Fruit fly (Drosophila melanogaster): Measurements from ENCODE around the gene yrt.

The yrt gene

DNA sequence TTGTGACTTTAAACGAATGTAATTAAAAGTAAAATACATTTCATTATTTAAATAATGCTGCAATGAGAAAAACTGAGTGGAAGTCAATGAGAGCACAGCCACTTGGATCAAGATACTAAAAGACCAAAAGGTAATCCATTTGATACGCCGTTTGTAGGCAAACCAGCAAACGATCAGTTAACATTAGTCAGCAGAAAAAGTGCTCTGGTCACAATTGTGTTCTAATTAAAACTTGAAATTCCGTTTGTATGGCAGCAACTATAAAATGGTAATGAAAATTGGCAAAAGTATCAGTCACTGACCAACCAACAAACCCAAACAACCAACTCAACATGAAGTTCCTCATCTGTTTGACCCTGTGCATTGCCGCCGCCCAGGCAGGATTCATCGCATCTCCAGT, 37.2 kb downstream of the yrt start, which contains the start of gene CG14377:
TSS of gene CG14377 (plus strand) at position 301 of the 400 bp plus-strand sequence.
- TF ChIP-seq CG12768 (GFP tag; optimal IDR thresholded peaks at IDR 0.05) (no peak), CG7101 (tag; optimal IDR thresholded peaks at IDR 0.05) (no peak), CG7045 (GFP tag; optimal IDR thresholded peaks at IDR 0.05) (no peak), tj (GFP tag; optimal IDR thresholded peaks at IDR 0.05) (no peak), Crg-1 (GFP tag; optimal IDR thresholded peaks at IDR 0.05) (no peak), CG5204 (GFP tag; optimal IDR thresholded peaks at IDR 0.05) (no peak), Hr96 (GFP tag; optimal IDR thresholded peaks at IDR 0.05) (no peak), CG14711 (tag; optimal IDR thresholded peaks at IDR 0.05) (no peak), cnc (optimal IDR thresholded peaks at IDR 0.05) (no peak), pad (GFP tag; optimal IDR thresholded peaks at IDR 0.05) (no peak), CG1620 (GFP tag; optimal IDR thresholded peaks at IDR 0.05) (no peak), toe (GFP tag; optimal IDR thresholded peaks at IDR 0.05) (no peak)

DNA sequence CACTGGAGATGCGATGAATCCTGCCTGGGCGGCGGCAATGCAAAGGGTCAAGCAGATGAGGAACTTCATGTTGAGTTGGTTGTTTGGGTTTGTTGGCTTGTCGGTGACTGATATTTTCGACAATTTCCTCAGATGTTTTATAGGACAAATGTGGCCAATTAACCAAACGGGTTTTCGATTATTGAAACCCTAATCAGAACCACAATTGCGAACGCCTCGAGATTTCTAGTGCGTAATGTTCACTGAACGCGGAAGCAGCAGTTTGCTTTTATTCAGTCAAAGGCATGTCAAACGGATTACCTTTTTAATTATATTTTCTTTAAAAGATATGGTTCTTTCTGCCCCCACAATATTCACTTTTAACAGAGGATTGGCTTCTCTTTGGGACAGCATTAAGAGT, 37.7 kb downstream of the yrt start, which contains the start of gene CG14374:
TSS of gene CG14374 (minus strand) at position 101 of the 400 bp plus-strand sequence.
- TF ChIP-seq Crg-1 (GFP tag; optimal IDR thresholded peaks at IDR 0.05) (no peak), ovo (GFP tag; optimal IDR thresholded peaks at IDR 0.05) (no peak), CG7045 (GFP tag; optimal IDR thresholded peaks at IDR 0.05) (no peak), Hr96 (GFP tag; optimal IDR thresholded peaks at IDR 0.05) (no peak), CG5204 (GFP tag; optimal IDR thresholded peaks at IDR 0.05) (no peak), CG7101 (tag; optimal IDR thresholded peaks at IDR 0.05) (no peak), CG11617 (GFP tag; optimal IDR thresholded peaks at IDR 0.05) (no peak), CG14711 (tag; optimal IDR thresholded peaks at IDR 0.05) (no peak), pad (GFP tag; optimal IDR thresholded peaks at IDR 0.05) (no peak), cic (GFP tag; optimal IDR thresholded peaks at IDR 0.05) (no peak), kay (GFP tag; ENCODE audit: borderline replicate concordance) (no peak), CG12768 (GFP tag; optimal IDR thresholded peaks at IDR 0.05) (no peak), tj (GFP tag; optimal IDR thresholded peaks at IDR 0.05) (no peak), CG33017 (tag; optimal IDR thresholded peaks at IDR 0.05) (no peak), Mnt (GFP tag; optimal IDR thresholded peaks at IDR 0.05) (no peak)

dm6 chr3R:13395133-13395532, 39.7 kb downstream of the yrt start, which contains the start of gene CCHa2:
CCHa2 (minus strand) TSS chr3R:13395197.
- TF ChIP-seq Hr96 (GFP tag; optimal IDR thresholded peaks at IDR 0.05), result no peak
- TF ChIP-seq CG7045 (GFP tag; optimal IDR thresholded peaks at IDR 0.05), result no peak
- TF ChIP-seq kay (GFP tag; ENCODE audit: borderline replicate concordance), result no peak
- no peak for TF ChIP-seq cic (GFP tag; optimal IDR thresholded peaks at IDR 0.05)
- TF ChIP-seq CG12768 (GFP tag; optimal IDR thresholded peaks at IDR 0.05), result no peak
- no peak for TF ChIP-seq CG14711 (tag; optimal IDR thresholded peaks at IDR 0.05)
- TF ChIP-seq CG33017 (tag; optimal IDR thresholded peaks at IDR 0.05), result no peak
- TF ChIP-seq Crg-1 (GFP tag; optimal IDR thresholded peaks at IDR 0.05), result no peak
- no peak for TF ChIP-seq toe (GFP tag; optimal IDR thresholded peaks at IDR 0.05)
- no peak for TF ChIP-seq bab1 (GFP tag; optimal IDR thresholded peaks at IDR 0.05)
- no peak for TF ChIP-seq cnc (optimal IDR thresholded peaks at IDR 0.05)
- TF ChIP-seq CG1620 (GFP tag; optimal IDR thresholded peaks at IDR 0.05), result no peak
- TF ChIP-seq CG5204 (GFP tag; optimal IDR thresholded peaks at IDR 0.05), result no peak
- no peak for TF ChIP-seq Mnt (GFP tag; optimal IDR thresholded peaks at IDR 0.05)
- no peak for TF ChIP-seq CG7101 (tag; optimal IDR thresholded peaks at IDR 0.05)
- TF ChIP-seq pad (GFP tag; optimal IDR thresholded peaks at IDR 0.05), result no peak

- no peak for TF ChIP-seq CG11617 (GFP tag; optimal IDR thresholded peaks at IDR 0.05)
- TF ChIP-seq pad (GFP tag; optimal IDR thresholded peaks at IDR 0.05), result no peak
- no peak for TF ChIP-seq toe (GFP tag; optimal IDR thresholded peaks at IDR 0.05)
- no peak for TF ChIP-seq CG7101 (tag; optimal IDR thresholded peaks at IDR 0.05)
- TF ChIP-seq CG1620 (GFP tag; optimal IDR thresholded peaks at IDR 0.05), result no peak
- no peak for TF ChIP-seq Hr96 (GFP tag; optimal IDR thresholded peaks at IDR 0.05)
- TF ChIP-seq cnc (optimal IDR thresholded peaks at IDR 0.05), result no peak
- no peak for TF ChIP-seq tj (GFP tag; optimal IDR thresholded peaks at IDR 0.05)
- TF ChIP-seq CG5204 (GFP tag; optimal IDR thresholded peaks at IDR 0.05), result no peak
- TF ChIP-seq bab1 (GFP tag; optimal IDR thresholded peaks at IDR 0.05), result no peak
- no peak for TF ChIP-seq ovo (GFP tag; optimal IDR thresholded peaks at IDR 0.05)
- no peak for TF ChIP-seq Clk (GFP tag; optimal IDR thresholded peaks at IDR 0.05)
- TF ChIP-seq CG7045 (GFP tag; optimal IDR thresholded peaks at IDR 0.05), result no peak
- TF ChIP-seq CG12768 (GFP tag; optimal IDR thresholded peaks at IDR 0.05), result no peak
Observed at dm6 chr3R:13393009-13393408, 41.8 kb downstream of the yrt start.

- no peak for TF ChIP-seq Crg-1 (GFP tag; optimal IDR thresholded peaks at IDR 0.05)
- TF ChIP-seq kay (GFP tag; ENCODE audit: borderline replicate concordance), result no peak
- TF ChIP-seq cnc (optimal IDR thresholded peaks at IDR 0.05), result no peak
- no peak for TF ChIP-seq CG7101 (tag; optimal IDR thresholded peaks at IDR 0.05)
- TF ChIP-seq pad (GFP tag; optimal IDR thresholded peaks at IDR 0.05), result no peak
- no peak for TF ChIP-seq CG14711 (tag; optimal IDR thresholded peaks at IDR 0.05)
- TF ChIP-seq tj (GFP tag; optimal IDR thresholded peaks at IDR 0.05), result no peak
- TF ChIP-seq Clk (GFP tag; optimal IDR thresholded peaks at IDR 0.05), result no peak
- TF ChIP-seq CG5204 (GFP tag; optimal IDR thresholded peaks at IDR 0.05), result no peak
- no peak for TF ChIP-seq bab1 (GFP tag; optimal IDR thresholded peaks at IDR 0.05)
- TF ChIP-seq ovo (GFP tag; optimal IDR thresholded peaks at IDR 0.05), result no peak
- no peak for TF ChIP-seq CG1620 (GFP tag; optimal IDR thresholded peaks at IDR 0.05)
- TF ChIP-seq Mnt (GFP tag; optimal IDR thresholded peaks at IDR 0.05), result no peak
- no peak for TF ChIP-seq Hr96 (GFP tag; optimal IDR thresholded peaks at IDR 0.05)
- TF ChIP-seq cic (GFP tag; optimal IDR thresholded peaks at IDR 0.05), result no peak
- no peak for TF ChIP-seq toe (GFP tag; optimal IDR thresholded peaks at IDR 0.05)
Observed at dm6 chr3R:13390490-13390889, 44.3 kb downstream of the yrt start.

- TF ChIP-seq bab1 (GFP tag; optimal IDR thresholded peaks at IDR 0.05) (peak; percentile 26), tj (GFP tag; optimal IDR thresholded peaks at IDR 0.05) (no peak), Crg-1 (GFP tag; optimal IDR thresholded peaks at IDR 0.05) (no peak), Mnt (GFP tag; optimal IDR thresholded peaks at IDR 0.05) (peak; percentile 99), cic (GFP tag; optimal IDR thresholded peaks at IDR 0.05) (no peak), CG7101 (tag; optimal IDR thresholded peaks at IDR 0.05) (no peak)
Observed at dm6 chr3R:13388160-13388870, 46.5 kb downstream of the yrt start, which contains the start of gene CG9799. CG9799 (minus strand) TSS chr3R:13388709.
